Worm (Caenorhabditis elegans) whole organism, L4 larva: ENCODE data around the gene EGAP2.1.

Source experiments
- F10B5.3 ChIP-seq: sonication (generic microtip); optimal IDR thresholded peaks from 2 replicates; lab custom pipeline; 2016; ENCODE audit warnings: mild to moderate bottlenecking, missing genetic modification characterization, missing compliant biosample characterization
- F26F4.8 ChIP-seq: fragments of 200-800 bp; sonication (Bioruptor generic); conservative IDR thresholded peaks from 2 replicates; pipeline ENCODE4 v1.3.6; 2022; ENCODE audit warnings: missing genetic modification characterization, missing compliant biosample characterization
- R02D3.7 ChIP-seq: fragments of 150-350 bp; sonication (generic microtip); optimal IDR thresholded peaks from 3 replicates; lab custom pipeline; 2014; ENCODE audit warnings: missing biosample characterization, missing genetic modification characterization
- T26A8.4 ChIP-seq: fragments of 200-800 bp; sonication (Bioruptor generic); IDR thresholded peaks from 2 replicates; pipeline ENCODE4 v1.3.6; 2022; ENCODE audit warnings: missing genetic modification characterization, missing compliant biosample characterization
- aha-1 ChIP-seq: fragments of 150-350 bp; peaks from one replicate; lab custom pipeline; 2014; ENCODE audit warnings: missing biosample characterization, missing genetic modification characterization
- aly-2 ChIP-seq: sonication (generic microtip); optimal IDR thresholded peaks from 2 replicates; lab custom pipeline; 2018; ENCODE audit warnings: missing biosample characterization, missing genetic modification characterization
- ama-1 ChIP-seq: fragments of 150-350 bp; optimal IDR thresholded peaks from 2 replicates; lab custom pipeline; 2014; ENCODE audit warnings: inconsistent platforms, mixed read lengths
- ceh-20 ChIP-seq: fragments of 200-800 bp; sonication (Bioruptor generic); IDR thresholded peaks from 2 replicates; pipeline ENCODE4 v1.3.6; 2022; ENCODE audit warnings: missing genetic modification reagents, missing genetic modification characterization, missing compliant biosample characterization
- ceh-28 ChIP-seq: fragments of 150-350 bp; optimal IDR thresholded peaks from 2 replicates; lab custom pipeline; 2014; ENCODE audit warnings: missing biosample characterization, missing genetic modification reagents, missing genetic modification characterization
- ceh-32 ChIP-seq: sonication (generic microtip); optimal IDR thresholded peaks from 2 replicates; lab custom pipeline; 2016; ENCODE audit warnings: mild to moderate bottlenecking, missing genetic modification characterization, missing compliant biosample characterization; ENCODE audit not compliant: poor library complexity
- ceh-82 ChIP-seq: sonication (generic microtip); optimal IDR thresholded peaks from 2 replicates; lab custom pipeline; 2017; ENCODE audit warnings: missing biosample characterization, missing genetic modification characterization
- ctbp-1 ChIP-seq: fragments of 200-800 bp; sonication (Bioruptor generic); IDR thresholded peaks from 2 replicates; pipeline ENCODE4 v1.3.6; 2022; ENCODE audit warnings: missing genetic modification reagents, missing genetic modification characterization, missing compliant biosample characterization
- daf-12 ChIP-seq: fragments of 150-350 bp; optimal IDR thresholded peaks from 2 replicates; lab custom pipeline; 2014; ENCODE audit warnings: missing biosample characterization, missing genetic modification reagents, missing genetic modification characterization
- daf-16 ChIP-seq, 3 experiments: sonication (generic microtip); optimal IDR thresholded peaks; 2 replicates each; lab custom pipeline; 2016 to 2017; ENCODE audit warnings: missing genetic modification characterization in 3 of 3, missing genetic modification reagents in 3 of 3, mild to moderate bottlenecking in 2 of 3, missing compliant biosample characterization in 2 of 3, missing biosample characterization in 1 of 3, moderate library complexity in 1 of 3
- daf-19 ChIP-seq: fragments of 200-800 bp; sonication (Bioruptor generic); conservative IDR thresholded peaks from 2 replicates; pipeline ENCODE4 v1.3.6; 2022; ENCODE audit warnings: missing genetic modification characterization, missing compliant biosample characterization
- daf-8 ChIP-seq: fragments of 200-800 bp; sonication (Bioruptor generic); IDR thresholded peaks from 2 replicates; pipeline ENCODE4 v1.3.6; 2022; ENCODE audit warnings: missing genetic modification characterization, missing compliant biosample characterization
- dmd-6 ChIP-seq: fragments of 200-800 bp; sonication (Bioruptor generic); IDR thresholded peaks from 2 replicates; pipeline ENCODE4 v1.3.6; 2022; ENCODE audit warnings: missing genetic modification reagents, missing genetic modification characterization, missing compliant biosample characterization
- dve-1 ChIP-seq: sonication (generic microtip); optimal IDR thresholded peaks from 2 replicates; lab custom pipeline; 2017; ENCODE audit warnings: antibody characterized with exemption, mild to moderate bottlenecking, missing genetic modification characterization, missing compliant biosample characterization; ENCODE audit not compliant: insufficient read depth
- hlh-11 ChIP-seq: fragments of 200-800 bp; sonication (Bioruptor generic); optimal IDR thresholded peaks from 2 replicates; lab custom pipeline; 2018; ENCODE audit warnings: mild to moderate bottlenecking, missing genetic modification characterization, missing compliant biosample characterization
- lir-3 ChIP-seq: sonication (generic microtip); optimal IDR thresholded peaks from 2 replicates; lab custom pipeline; 2016; ENCODE audit warnings: mild to moderate bottlenecking, missing genetic modification characterization, missing compliant biosample characterization
- lsy-2 ChIP-seq, 2 experiments: fragments of 150-350 bp in 1 of 2; sonication (generic microtip) in 1 of 2; optimal IDR thresholded peaks; 2 replicates each; lab custom pipeline; 2014 to 2017; ENCODE audit warnings: missing biosample characterization in 2 of 2, missing genetic modification characterization in 2 of 2
- madf-5 ChIP-seq, 2 experiments: fragments of 200-800 bp; sonication (Bioruptor generic); IDR thresholded peaks; 2 replicates each; pipeline ENCODE4 v1.3.6; 2022; ENCODE audit warnings: missing compliant biosample characterization in 2 of 2, missing genetic modification characterization in 2 of 2
- mep-1 ChIP-seq: fragments of 150-350 bp; sonication (generic microtip); optimal IDR thresholded peaks from 3 replicates; lab custom pipeline; 2014; ENCODE audit warnings: missing biosample characterization, missing genetic modification characterization
- nhr-28 ChIP-seq: fragments of 150-350 bp; optimal IDR thresholded peaks from 2 replicates; lab custom pipeline; 2014; ENCODE audit warnings: missing biosample characterization, missing genetic modification characterization
- nhr-42 ChIP-seq: fragments of 200-800 bp; sonication (Bioruptor generic); IDR thresholded peaks from 2 replicates; pipeline ENCODE4 v1.3.6; 2022; ENCODE audit warnings: missing genetic modification characterization, missing compliant biosample characterization
- pqm-1 ChIP-seq: sonication (generic microtip); optimal IDR thresholded peaks from 2 replicates; lab custom pipeline; 2017; ENCODE audit warnings: missing biosample characterization, missing genetic modification characterization
- rbr-2 ChIP-seq: sonication (generic microtip); optimal IDR thresholded peaks from 2 replicates; lab custom pipeline; 2016; ENCODE audit warnings: missing genotype, missing genetic modification characterization, missing compliant biosample characterization
- saeg-2 ChIP-seq: fragments of 200-800 bp; sonication (Bioruptor generic); IDR thresholded peaks from 2 replicates; pipeline ENCODE4 v1.3.6; 2022; ENCODE audit warnings: missing genetic modification reagents, missing genetic modification characterization, missing compliant biosample characterization
- skn-1 ChIP-seq: fragments of 150-350 bp; optimal IDR thresholded peaks from 2 replicates; lab custom pipeline; 2014; ENCODE audit warnings: missing biosample characterization, missing genetic modification characterization
- snpc-1.2 ChIP-seq: fragments of 200-800 bp; sonication (Bioruptor generic); IDR thresholded peaks from 2 replicates; pipeline ENCODE4 v1.3.6; 2022; ENCODE audit warnings: missing genetic modification reagents, missing genetic modification characterization, missing compliant biosample characterization
- spr-1 ChIP-seq: sonication (generic microtip); optimal IDR thresholded peaks from 2 replicates; lab custom pipeline; 2016; ENCODE audit warnings: mild to moderate bottlenecking, missing genetic modification characterization, missing compliant biosample characterization
- spr-3 ChIP-seq: fragments of 200-800 bp; sonication (Bioruptor generic); optimal IDR thresholded peaks from 2 replicates; lab custom pipeline; 2018; ENCODE audit warnings: mild to moderate bottlenecking, missing genetic modification characterization, missing compliant biosample characterization
- tag-97 ChIP-seq: fragments of 200-800 bp; sonication (Bioruptor generic); IDR thresholded peaks from 2 replicates; pipeline ENCODE4 v1.3.6; 2022; ENCODE audit warnings: missing genetic modification characterization, missing compliant biosample characterization
- tra-1 ChIP-seq: fragments of 200-800 bp; sonication (Bioruptor generic); IDR thresholded peaks from 2 replicates; pipeline ENCODE4 v1.3.6; 2022; ENCODE audit warnings: missing genetic modification reagents, missing genetic modification characterization, missing compliant biosample characterization
- unc-62 ChIP-seq, 3 experiments: fragments of 150-350 bp in 1 of 3; sonication (generic microtip); optimal IDR thresholded peaks in 2 of 3; peaks in 1 of 3; 1 replicate in 1 of 3; 2 replicates in 2 of 3; lab custom pipeline; 2014 to 2017; ENCODE audit warnings: missing biosample characterization in 3 of 3, missing genetic modification characterization in 3 of 3, missing genetic modification reagents in 3 of 3, missing genotype in 1 of 3
- vab-7 ChIP-seq: fragments of 200-800 bp; sonication (Bioruptor generic); IDR thresholded peaks from 2 replicates; pipeline ENCODE4 v1.3.6; 2022; ENCODE audit warnings: missing genetic modification reagents, missing genetic modification characterization, missing compliant biosample characterization
- zfp-3 ChIP-seq: fragments of 200-800 bp; sonication (Bioruptor generic); conservative IDR thresholded peaks from 2 replicates; pipeline ENCODE4 v1.3.6; 2022; ENCODE audit warnings: missing genetic modification reagents, missing genetic modification characterization, missing compliant biosample characterization
- zip-11 ChIP-seq: fragments of 200-800 bp; sonication (Bioruptor generic); IDR thresholded peaks from 2 replicates; pipeline ENCODE4 v1.3.6; 2022; ENCODE audit warnings: missing genetic modification characterization, missing compliant biosample characterization

Gene EGAP2.1

DNA sequence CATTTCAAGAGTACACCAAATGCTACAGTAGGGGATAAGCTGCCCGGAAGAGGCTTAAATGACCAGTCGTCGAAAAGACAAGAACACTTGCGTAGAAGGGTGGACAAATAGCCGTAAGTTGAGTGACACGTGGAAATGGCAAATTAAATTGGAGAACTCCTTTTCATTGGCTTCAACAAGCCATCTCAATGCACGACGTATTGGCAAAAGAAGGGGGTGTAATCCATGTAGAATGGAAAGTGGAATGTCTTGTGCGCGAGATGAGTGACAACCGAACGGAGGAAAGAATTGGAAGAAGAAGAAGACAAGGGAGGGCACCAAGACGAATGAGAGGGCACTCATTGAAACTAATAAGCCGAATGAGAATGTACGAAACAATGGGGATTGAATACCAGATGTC lies 2.5 kb upstream of the EGAP2.1 start:
- no peak for TF ChIP-seq snpc-1.2 (GFP tag; lab: Robert Waterston, UW)
- peak in 1 of 2 experiments; percentile 13 for TF ChIP-seq unc-62 (GFP tag; optimal IDR thresholded peaks at IDR 0.05 in 1 of 2; lab: Kevin White, UChicago)
- TF ChIP-seq unc-62 (tag; optimal IDR thresholded peaks at IDR 0.05; lab: Kevin White, UChicago) = no peak

DNA sequence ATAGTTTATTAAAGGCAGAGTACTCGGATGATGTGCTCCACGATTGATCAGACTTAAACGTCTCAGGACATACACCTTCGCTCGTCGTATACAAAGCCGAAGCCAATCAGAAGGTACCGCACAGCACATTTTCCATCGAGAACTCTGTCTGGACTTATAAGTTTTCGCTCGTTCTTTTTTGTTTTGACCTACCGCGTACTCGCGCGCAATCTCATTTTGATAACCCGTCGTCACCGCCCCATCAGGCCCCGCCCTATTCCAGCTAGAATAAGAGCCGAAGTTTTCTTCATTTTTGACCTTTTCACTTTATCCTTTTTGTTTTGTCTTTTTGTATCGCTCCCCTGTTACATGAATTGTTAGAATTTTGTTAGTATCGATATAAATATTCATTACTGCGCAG lies 1.6 kb upstream of the EGAP2.1 start, which contains the start of gene EGAP2.2:
TSS of gene EGAP2.2 (plus strand) at position 301 of the 400 bp plus-strand sequence.
- TF ChIP-seq T26A8.4 (GFP tag; lab: Robert Waterston, UW) (no peak), ama-1 (lab: Kevin White, UChicago) (no peak), F10B5.3 (tag; lab: Kevin White, UChicago) (no peak), R02D3.7 (tag; lab: Kevin White, UChicago) (no peak), daf-19 (no peak), lsy-2 (tag; optimal IDR thresholded peaks at IDR 0.05; lab: Kevin White, UChicago) (no peak), F26F4.8 (GFP tag; lab: Robert Waterston, UW) (no peak), mep-1 (tag; lab: Kevin White, UChicago) (no peak), vab-7 (GFP tag; lab: Robert Waterston, UW) (no peak), spr-3 (no peak), tag-97 (no peak), ctbp-1 (GFP tag; lab: Robert Waterston, UW) (no peak), tra-1 (no peak), ceh-82 (tag; lab: Kevin White, UChicago) (no peak)
- TF ChIP-seq, all 104 proteins: peak for 0

DNA sequence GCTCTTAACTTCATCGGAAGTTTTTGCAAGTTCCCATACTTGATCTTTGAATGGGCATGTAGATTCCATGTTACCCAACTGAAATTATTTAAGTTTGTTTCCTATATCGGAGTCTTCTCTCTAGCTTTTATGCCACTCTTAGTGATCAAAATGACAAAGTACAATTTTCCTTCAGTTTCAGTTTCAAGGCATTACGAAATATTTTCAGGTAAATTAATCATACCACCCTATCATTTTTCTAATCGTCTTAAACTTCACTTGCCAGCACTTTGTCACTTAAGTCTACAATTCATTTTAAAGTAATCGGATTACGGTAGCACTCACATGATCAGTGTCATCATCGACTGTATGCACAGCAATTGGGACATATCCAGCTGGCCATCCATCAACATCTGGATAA lies 3.5 kb downstream of the EGAP2.1 start:
- TF ChIP-seq daf-8 (GFP tag; lab: Robert Waterston, UW) (no peak), pqm-1 (peak; percentile 41), ctbp-1 (GFP tag; lab: Robert Waterston, UW) (no peak), rbr-2 (no peak), lir-3 (tag; lab: Kevin White, UChicago) (no peak), aly-2 (tag; lab: Kevin White, UChicago) (no peak), dmd-6 (GFP tag; lab: Robert Waterston, UW) (0 out of 2 replicates have a peak, but pooled peaks have one; percentile 7), madf-5 (GFP tag; IDR thresholded peaks at IDR 0.05; lab: Robert Waterston, UW) (no peak), dve-1 (tag; lab: Kevin White, UChicago) (peak; percentile 2), vab-7 (GFP tag; lab: Robert Waterston, UW) (no peak), daf-16 (GFP tag; optimal IDR thresholded peaks at IDR 0.05; lab: Kevin White, UChicago) (no peak), daf-16 (tag; optimal IDR thresholded peaks at IDR 0.05; lab: Kevin White, UChicago) (peak; percentile 10), skn-1 (tag; lab: Kevin White, UChicago) (no peak), aha-1 (tag; lab: Kevin White, UChicago) (no peak), ceh-28 (tag; lab: Kevin White, UChicago) (no peak), nhr-42 (GFP tag; lab: Robert Waterston, UW) (no peak), saeg-2 (GFP tag; lab: Robert Waterston, UW) (no peak), nhr-28 (tag; lab: Kevin White, UChicago) (peak; percentile 14), zip-11 (GFP tag; lab: Robert Waterston, UW) (no peak), lsy-2 (tag; optimal IDR thresholded peaks at IDR 0.05; lab: Kevin White, UChicago) (no peak), unc-62 (GFP tag; optimal IDR thresholded peaks at IDR 0.05 in 1 of 2; lab: Kevin White, UChicago) (no peak), unc-62 (tag; optimal IDR thresholded peaks at IDR 0.05; lab: Kevin White, UChicago) (no peak), daf-12 (no peak), ceh-20 (GFP tag; lab: Robert Waterston, UW) (no peak), ceh-32 (tag; lab: Kevin White, UChicago) (no peak), hlh-11 (tag; lab: Kevin White, UChicago) (peak; percentile 30), spr-1 (no peak), zfp-3 (GFP tag; lab: Robert Waterston, UW) (no peak)
